Worm (Caenorhabditis elegans) whole organism, L4 larva: Measurements from ENCODE around the gene snt-7.

Experiments used
- F49E8.2 ChIP-seq: sonication (generic microtip); optimal IDR thresholded peaks from 2 replicates; lab custom pipeline; 2016; ENCODE audit warnings: missing compliant biosample characterization, mild to moderate bottlenecking, missing genetic modification characterization, borderline replicate concordance
- ama-1 ChIP-seq: fragments of 150-350 bp; optimal IDR thresholded peaks from 2 replicates; lab custom pipeline; 2014; ENCODE audit warnings: inconsistent platforms, mixed read lengths
- daf-8 ChIP-seq: fragments of 200-800 bp; sonication (Bioruptor generic); IDR thresholded peaks from 2 replicates; pipeline ENCODE4 v1.3.6; 2022; ENCODE audit warnings: missing genetic modification characterization, missing compliant biosample characterization
- egl-27 ChIP-seq: sonication (generic microtip); optimal IDR thresholded peaks from 3 replicates; lab custom pipeline; 2017; ENCODE audit warnings: missing biosample characterization, missing genetic modification reagents, missing genetic modification characterization
- lsy-2 ChIP-seq, 2 experiments: fragments of 150-350 bp in 1 of 2; sonication (generic microtip) in 1 of 2; optimal IDR thresholded peaks; 2 replicates each; lab custom pipeline; 2014 to 2017; ENCODE audit warnings: missing biosample characterization in 2 of 2, missing genetic modification characterization in 2 of 2
- madf-9 ChIP-seq: fragments of 200-800 bp; sonication (Bioruptor generic); conservative IDR thresholded peaks from 2 replicates; pipeline ENCODE4 v1.3.6; 2022; ENCODE audit warnings: missing genetic modification reagents, missing genetic modification characterization, missing compliant biosample characterization
- mdl-1 ChIP-seq, 2 experiments: fragments of 150-350 bp in 1 of 2; sonication (generic microtip) in 1 of 2; optimal IDR thresholded peaks; 2 replicates each; lab custom pipeline; 2014 to 2017; ENCODE audit warnings: missing biosample characterization in 2 of 2, missing genetic modification characterization in 2 of 2
- nhr-102 ChIP-seq: sonication (generic microtip); optimal IDR thresholded peaks from 2 replicates; lab custom pipeline; 2016; ENCODE audit warnings: mild to moderate bottlenecking, missing genetic modification characterization, moderate library complexity, missing compliant biosample characterization
- nhr-42 ChIP-seq: fragments of 200-800 bp; sonication (Bioruptor generic); IDR thresholded peaks from 2 replicates; pipeline ENCODE4 v1.3.6; 2022; ENCODE audit warnings: missing genetic modification characterization, missing compliant biosample characterization
- pha-4 ChIP-seq, 2 experiments: fragments of 150-350 bp in 1 of 2; fragments of 200-800 bp in 1 of 2; sonication (Bioruptor generic) in 1 of 2; IDR thresholded peaks in 1 of 2; optimal IDR thresholded peaks in 1 of 2; 2 replicates each; pipeline versions ENCODE4 v1.3.6 to Lab custom; 2014 to 2022; ENCODE audit warnings: missing genetic modification characterization in 2 of 2, missing genetic modification reagents in 2 of 2, missing biosample characterization in 1 of 2, missing compliant biosample characterization in 1 of 2
- sdz-12 ChIP-seq: fragments of 200-800 bp; sonication (Bioruptor generic); optimal IDR thresholded peaks from 2 replicates; lab custom pipeline; 2018; ENCODE audit warnings: mild to moderate bottlenecking, missing genetic modification characterization, missing compliant biosample characterization
- unc-39 ChIP-seq: sonication (generic microtip); optimal IDR thresholded peaks from 2 replicates; lab custom pipeline; 2017; ENCODE audit warnings: missing biosample characterization, missing genetic modification characterization

DNA sequence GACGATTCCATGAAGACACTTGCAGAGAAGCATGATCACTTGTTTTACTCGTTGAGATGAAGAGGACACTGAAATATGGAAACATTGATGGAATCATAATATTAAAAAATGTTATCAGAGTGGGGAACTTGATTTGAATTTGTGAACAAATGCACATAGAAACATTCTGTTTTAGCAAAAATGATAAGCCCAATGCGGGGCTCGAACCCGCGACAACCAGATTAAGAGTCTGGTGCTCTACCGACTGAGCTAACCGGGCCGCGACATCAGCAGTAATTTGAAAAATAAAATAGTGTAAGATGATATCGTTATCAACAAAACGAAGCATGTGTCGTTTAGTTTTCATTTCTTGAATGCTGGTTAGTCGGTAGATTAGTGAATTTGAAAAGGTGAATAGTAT lies 42.2 kb upstream of the snt-7 start:
- TF ChIP-seq madf-9 (GFP tag; lab: Robert Waterston, UW) (no peak), mdl-1 (tag; optimal IDR thresholded peaks at IDR 0.05; lab: Kevin White, UChicago) (no peak), egl-27 (tag; lab: Kevin White, UChicago) (no peak), sdz-12 (GFP tag; lab: Kevin White, UChicago) (no peak), nhr-42 (GFP tag; lab: Robert Waterston, UW) (no peak), daf-8 (GFP tag; lab: Robert Waterston, UW) (no peak), ama-1 (lab: Kevin White, UChicago) (no peak), F49E8.2 (tag; lab: Kevin White, UChicago) (no peak), lsy-2 (tag; optimal IDR thresholded peaks at IDR 0.05; lab: Kevin White, UChicago) (no peak), nhr-102 (no peak), unc-39 (tag; lab: Kevin White, UChicago) (no peak), pha-4 (GFP tag; IDR thresholded peaks at IDR 0.05; lab: Robert Waterston, UW) (no peak), pha-4 (tag; optimal IDR thresholded peaks at IDR 0.05; lab: Kevin White, UChicago) (no peak)
